Fruit fly (Drosophila melanogaster) whole organism, embryonic: ENCODE measurements around the gene RPA3.

ENCODE experiments used
- CG10431 ChIP-seq: fragments of 200-800 bp; sonication (Bioruptor generic); optimal IDR thresholded peaks from 3 replicates; lab custom pipeline; 2018; ENCODE audit warnings: missing biosample characterization, mild to moderate bottlenecking, missing genetic modification characterization
- CG11093 ChIP-seq: fragments of 200-800 bp; sonication (Bioruptor generic); IDR thresholded peaks from 3 replicates; pipeline ENCODE4 v1.3.6; 2022; ENCODE audit warnings: missing biosample characterization, missing genetic modification characterization
- CG11247 ChIP-seq: fragments of 200-800 bp; sonication (Bioruptor generic); IDR thresholded peaks from 2 replicates; pipeline ENCODE4 v1.3.6; 2022; ENCODE audit warnings: missing biosample characterization, missing genetic modification characterization
- CG11456 ChIP-seq: fragments of 200-800 bp; sonication (Bioruptor generic); IDR thresholded peaks from 3 replicates; pipeline ENCODE4 v1.3.6; 2022; ENCODE audit warnings: missing biosample characterization, missing genetic modification characterization
- CG11695 ChIP-seq: fragments of 200-800 bp; sonication (Bioruptor generic); IDR thresholded peaks from 3 replicates; pipeline ENCODE4 v1.3.6; 2022; ENCODE audit warnings: missing biosample characterization, missing genetic modification characterization
- CG11696 ChIP-seq: fragments of 200-800 bp; sonication (Bioruptor generic); IDR thresholded peaks from 2 replicates; pipeline ENCODE4 v1.3.6; 2022; ENCODE audit warnings: missing biosample characterization, missing genetic modification characterization
- CG12155 ChIP-seq: fragments of 200-800 bp; sonication (Bioruptor generic); optimal IDR thresholded peaks from 3 replicates; lab custom pipeline; 2016; ENCODE audit warnings: missing biosample characterization, missing genetic modification characterization
- CG12219 ChIP-seq: fragments of 200-800 bp; sonication (Bioruptor generic); optimal IDR thresholded peaks from 3 replicates; lab custom pipeline; 2018; ENCODE audit warnings: missing biosample characterization, mild to moderate bottlenecking, missing genetic modification characterization
- CG16779 ChIP-seq: fragments of 200-800 bp; sonication (Bioruptor generic); IDR thresholded peaks from 2 replicates; pipeline ENCODE4 v1.3.6; 2022; ENCODE audit warnings: missing biosample characterization, missing genetic modification characterization
- CG16813 ChIP-seq: fragments of 200-800 bp; sonication (Bioruptor generic); IDR thresholded peaks from 3 replicates; pipeline ENCODE4 v1.3.6; 2022; ENCODE audit warnings: missing biosample characterization, missing genetic modification characterization; ENCODE audit not compliant: partially characterized antibody
- CG16863 ChIP-seq: fragments of 200-800 bp; sonication (Bioruptor generic); optimal IDR thresholded peaks from 3 replicates; lab custom pipeline; 2016; ENCODE audit warnings: missing biosample characterization, missing genetic modification characterization
- CG17328 ChIP-seq: fragments of 200-800 bp; sonication (Bioruptor generic); IDR thresholded peaks from 2 replicates; pipeline ENCODE4 v1.3.6; 2022; ENCODE audit warnings: missing biosample characterization, missing genetic modification characterization
- CG17568 ChIP-seq: fragments of 200-800 bp; sonication (Bioruptor generic); optimal IDR thresholded peaks from 2 replicates; lab custom pipeline; 2018; ENCODE audit warnings: missing biosample characterization, mild to moderate bottlenecking, missing genetic modification characterization, moderate library complexity
- CG2875 ChIP-seq: fragments of 200-800 bp; sonication (Bioruptor generic); optimal IDR thresholded peaks from 2 replicates; lab custom pipeline; 2017; ENCODE audit warnings: missing biosample characterization, mild to moderate bottlenecking, missing genetic modification characterization, missing genetic modification reagents
- CG30431 ChIP-seq: fragments of 200-800 bp; sonication (Bioruptor generic); optimal IDR thresholded peaks from 2 replicates; lab custom pipeline; 2017; ENCODE audit warnings: missing biosample characterization, missing genetic modification characterization
- CG32772 ChIP-seq: fragments of 200-800 bp; sonication (Bioruptor generic); IDR thresholded peaks from 2 replicates; pipeline ENCODE4 v1.3.6; 2022; ENCODE audit warnings: missing biosample characterization, missing genetic modification characterization
- CG43689 ChIP-seq: fragments of 200-800 bp; sonication (Bioruptor generic); IDR thresholded peaks from 2 replicates; pipeline ENCODE4 v1.3.6; 2022; ENCODE audit warnings: missing biosample characterization, missing genetic modification characterization
- CG8281 ChIP-seq: fragments of 200-800 bp; sonication (Bioruptor generic); optimal IDR thresholded peaks from 2 replicates; lab custom pipeline; 2018; ENCODE audit warnings: missing biosample characterization, mild to moderate bottlenecking, missing genetic modification characterization, moderate library complexity
- CG9797 ChIP-seq: fragments of 200-800 bp; sonication (Bioruptor generic); optimal IDR thresholded peaks from 3 replicates; lab custom pipeline; 2018; ENCODE audit warnings: missing biosample characterization, mild to moderate bottlenecking, missing genetic modification characterization
- CG9876 ChIP-seq: fragments of 200-800 bp; sonication (Bioruptor generic); optimal IDR thresholded peaks from 2 replicates; lab custom pipeline; 2016; ENCODE audit warnings: missing biosample characterization, missing genetic modification characterization
- Chrac-16 ChIP-seq: fragments of 200-800 bp; sonication (Bioruptor generic); optimal IDR thresholded peaks from 3 replicates; lab custom pipeline; 2016; ENCODE audit warnings: missing biosample characterization, missing genetic modification characterization
- Deaf1 ChIP-seq: fragments of 200-800 bp; optimal IDR thresholded peaks from 3 replicates; lab custom pipeline; 2019; ENCODE audit warnings: missing biosample characterization, mild to moderate bottlenecking, missing genetic modification characterization, moderate library complexity
- Dip2 ChIP-seq: fragments of 200-800 bp; sonication (Bioruptor generic); IDR thresholded peaks from 2 replicates; pipeline ENCODE4 v1.3.6; 2022; ENCODE audit warnings: missing biosample characterization, missing genetic modification characterization
- Drgx ChIP-seq: fragments of 200-800 bp; sonication (Bioruptor generic); IDR thresholded peaks from 2 replicates; pipeline ENCODE4 v1.3.6; 2022; ENCODE audit warnings: missing biosample characterization, missing genetic modification characterization
- Fer1 ChIP-seq: fragments of 200-800 bp; sonication (Bioruptor generic); optimal IDR thresholded peaks from 2 replicates; lab custom pipeline; 2017; ENCODE audit warnings: missing biosample characterization, mild to moderate bottlenecking, missing genetic modification characterization
- Hand ChIP-seq: fragments of 200-800 bp; sonication (Bioruptor generic); optimal IDR thresholded peaks from 2 replicates; lab custom pipeline; 2017; ENCODE audit warnings: mild to moderate bottlenecking, missing biosample characterization, missing genetic modification reagents, missing genetic modification characterization
- Hsf ChIP-seq: fragments of 200-800 bp; sonication (Bioruptor generic); optimal IDR thresholded peaks from 3 replicates; lab custom pipeline; 2016; ENCODE audit warnings: missing biosample characterization, missing genetic modification characterization
- Ravus ChIP-seq: fragments of 200-800 bp; sonication (Bioruptor generic); IDR thresholded peaks from 2 replicates; pipeline ENCODE4 v1.3.6; 2022; ENCODE audit warnings: missing biosample characterization, missing genetic modification characterization
- Six4 ChIP-seq: fragments of 200-800 bp; sonication (Bioruptor generic); optimal IDR thresholded peaks from 2 replicates; lab custom pipeline; 2016; ENCODE audit warnings: missing biosample characterization, missing genetic modification characterization
- Trl ChIP-seq, 3 experiments: fragments of >200 bp in 2 of 3; fragments of 200-800 bp in 1 of 3; sonication (Bioruptor generic) in 1 of 3; optimal IDR thresholded peaks; 2 replicates in 1 of 3; 3 replicates in 2 of 3; lab custom pipeline; 2016 to 2017; ENCODE audit warnings: missing biosample characterization in 1 of 3, missing genetic modification characterization in 1 of 3
- YL-1 ChIP-seq: fragments of 200-800 bp; sonication (Bioruptor generic); optimal IDR thresholded peaks from 3 replicates; lab custom pipeline; 2017; ENCODE audit warnings: missing biosample characterization, mild to moderate bottlenecking, missing genetic modification characterization
- ab ChIP-seq: fragments of 200-800 bp; sonication (Bioruptor generic); optimal IDR thresholded peaks from 2 replicates; lab custom pipeline; 2016; ENCODE audit warnings: missing biosample characterization, missing genetic modification characterization
- ap ChIP-seq: fragments of 200-800 bp; sonication (Bioruptor generic); IDR thresholded peaks from 2 replicates; pipeline ENCODE4 v1.3.6; 2022; ENCODE audit warnings: missing biosample characterization, missing genetic modification characterization
- bbx ChIP-seq: fragments of 200-800 bp; sonication (Bioruptor generic); IDR thresholded peaks from 2 replicates; pipeline ENCODE4 v1.3.6; 2022; ENCODE audit warnings: missing biosample characterization, missing genetic modification characterization; ENCODE audit not compliant: partially characterized antibody
- bowl ChIP-seq: fragments of 200-800 bp; sonication (Bioruptor generic); IDR thresholded peaks from 2 replicates; pipeline ENCODE4 v1.3.6; 2022; ENCODE audit warnings: missing biosample characterization, missing genetic modification characterization
- chm ChIP-seq: fragments of 200-800 bp; sonication (Bioruptor generic); IDR thresholded peaks from 2 replicates; pipeline ENCODE4 v1.3.6; 2022; ENCODE audit warnings: missing biosample characterization, missing genetic modification characterization
- crol ChIP-seq: fragments of 200-800 bp; sonication (Bioruptor generic); IDR thresholded peaks from 2 replicates; pipeline ENCODE4 v1.3.6; 2022; ENCODE audit warnings: missing biosample characterization, missing genetic modification characterization
- danr ChIP-seq: fragments of 200-800 bp; sonication (Bioruptor generic); IDR thresholded peaks from 2 replicates; pipeline ENCODE4 v1.3.6; 2022; ENCODE audit warnings: missing biosample characterization, missing genetic modification characterization
- dysf ChIP-seq: fragments of 200-800 bp; sonication (Bioruptor generic); IDR thresholded peaks from 3 replicates; pipeline ENCODE4 v1.3.6; 2022; ENCODE audit warnings: missing biosample characterization, missing genetic modification characterization
- eve ChIP-seq, 2 experiments: fragments of >200 bp; optimal IDR thresholded peaks; 2 replicates each; lab custom pipeline; 2017; ENCODE audit warnings: missing biosample characterization in 2 of 2, missing genetic modification characterization in 2 of 2
- eyg ChIP-seq: fragments of 200-800 bp; sonication (Bioruptor generic); optimal IDR thresholded peaks from 3 replicates; lab custom pipeline; 2016; ENCODE audit warnings: missing biosample characterization, missing genetic modification characterization
- grn ChIP-seq: fragments of 200-800 bp; sonication (Bioruptor generic); optimal IDR thresholded peaks from 3 replicates; lab custom pipeline; 2017; ENCODE audit warnings: missing biosample characterization, missing genetic modification characterization
- her ChIP-seq: fragments of 200-800 bp; sonication (Bioruptor generic); optimal IDR thresholded peaks from 2 replicates; lab custom pipeline; 2016; ENCODE audit warnings: missing biosample characterization, missing genetic modification characterization
- jigr1 ChIP-seq: fragments of 200-800 bp; sonication (Bioruptor generic); IDR thresholded peaks from 3 replicates; pipeline ENCODE4 v1.3.6; 2022; ENCODE audit warnings: missing biosample characterization, missing genetic modification characterization
- ken ChIP-seq: fragments of 200-800 bp; sonication (Bioruptor generic); IDR thresholded peaks from 3 replicates; pipeline ENCODE4 v1.3.6; 2022; ENCODE audit warnings: missing biosample characterization, missing genetic modification characterization
- peb ChIP-seq: fragments of 200-800 bp; sonication (Bioruptor generic); IDR thresholded peaks from 2 replicates; pipeline ENCODE4 v1.3.6; 2022; ENCODE audit warnings: missing biosample characterization, missing genetic modification characterization
- row ChIP-seq: fragments of 200-800 bp; sonication (Bioruptor generic); IDR thresholded peaks from 3 replicates; pipeline ENCODE4 v1.3.6; 2022; ENCODE audit warnings: missing biosample characterization, missing genetic modification characterization
- scrt ChIP-seq: fragments of 200-800 bp; sonication (Bioruptor generic); optimal IDR thresholded peaks from 2 replicates; lab custom pipeline; 2018; ENCODE audit warnings: missing biosample characterization, mild to moderate bottlenecking, missing genetic modification characterization, moderate library complexity
- sens ChIP-seq: fragments of 200-800 bp; sonication (Bioruptor generic); peaks from one replicate; lab custom pipeline; 2016; ENCODE audit warnings: missing biosample characterization, missing genetic modification characterization
- slbo ChIP-seq: fragments of 200-800 bp; sonication (Bioruptor generic); IDR thresholded peaks from 2 replicates; pipeline ENCODE4 v1.3.6; 2022; ENCODE audit warnings: missing biosample characterization, missing genetic modification characterization
- slou ChIP-seq: fragments of 200-800 bp; sonication (Bioruptor generic); optimal IDR thresholded peaks from 3 replicates; lab custom pipeline; 2016; ENCODE audit warnings: missing biosample characterization, missing genetic modification characterization
- slp2 ChIP-seq: fragments of 200-800 bp; sonication (Bioruptor generic); optimal IDR thresholded peaks from 2 replicates; lab custom pipeline; 2016; ENCODE audit warnings: missing biosample characterization, missing genetic modification characterization
- so ChIP-seq: fragments of 200-800 bp; sonication (Bioruptor generic); IDR thresholded peaks from 3 replicates; pipeline ENCODE4 v1.3.6; 2022; ENCODE audit warnings: missing biosample characterization, missing genetic modification characterization

The RPA3 gene

dm6 chrX:11652991-11653390 is 37.4 kb upstream of the RPA3 start (continued):
- TF ChIP-seq CG11696 (GFP tag; lab: Robert Waterston, UW) = no peak
- TF ChIP-seq Hsf (GFP tag; lab: Kevin White, UChicago) = peak; percentile 5
- 0 out of 3 replicates have a peak, but pooled peaks have one; percentile 17 for TF ChIP-seq dysf
- no peak for TF ChIP-seq CG32772 (GFP tag; lab: Robert Waterston, UW)
- TF ChIP-seq grn (GFP tag; lab: Kevin White, UChicago) = no peak
- TF ChIP-seq chm (GFP tag; lab: Robert Waterston, UW) = no peak
- no peak for TF ChIP-seq bbx (GFP tag; lab: Robert Waterston, UW)
- TF ChIP-seq Deaf1 = no peak
- no peak for TF ChIP-seq scrt
- no peak for TF ChIP-seq eyg (GFP tag; lab: Kevin White, UChicago)
- TF ChIP-seq bowl (GFP tag; lab: Robert Waterston, UW) = no peak
- peak; percentile 4 for TF ChIP-seq slp2
- no peak for TF ChIP-seq CG10431 (GFP tag; lab: Kevin White, UChicago)
- peak; percentile 26 for TF ChIP-seq CG16863
- TF ChIP-seq CG16813 (GFP tag; lab: Robert Waterston, UW) = no peak
- TF ChIP-seq ap (GFP tag; lab: Robert Waterston, UW) = no peak
- no peak for TF ChIP-seq crol (GFP tag; lab: Robert Waterston, UW)
- TF ChIP-seq CG8281 (tag; lab: Kevin White, UChicago) = no peak
- TF ChIP-seq sens = peak; percentile 81
- TF ChIP-seq Chrac-16 = no peak
- TF ChIP-seq row (GFP tag; lab: Robert Waterston, UW) = peak; percentile 54
- TF ChIP-seq slbo (GFP tag; lab: Robert Waterston, UW) = peak; percentile 44
- peak; percentile 1 for TF ChIP-seq CG12219 (GFP tag; lab: Kevin White, UChicago)
- TF ChIP-seq Ravus (GFP tag; lab: Robert Waterston, UW) = no peak
- TF ChIP-seq CG17328 = no peak
- no peak for TF ChIP-seq Trl (optimal IDR thresholded peaks at IDR 0.05; lab: Kevin White, UChicago)
- peak; percentile 19 for TF ChIP-seq Trl (GFP tag; optimal IDR thresholded peaks at IDR 0.05; lab: Kevin White, UChicago)
- TF ChIP-seq peb (GFP tag; lab: Robert Waterston, UW) = no peak
- no peak for TF ChIP-seq CG9797 (GFP tag; lab: Kevin White, UChicago)
- TF ChIP-seq CG43689 (GFP tag; lab: Robert Waterston, UW) = no peak
- no peak for TF ChIP-seq CG2875 (GFP tag; lab: Kevin White, UChicago)
- TF ChIP-seq CG17568 (GFP tag; lab: Kevin White, UChicago) = no peak
- TF ChIP-seq ken = 0 out of 3 replicates have a peak, but pooled peaks have one; percentile 57
- no peak for TF ChIP-seq CG12155 (GFP tag; lab: Kevin White, UChicago)
- TF ChIP-seq CG11695 (GFP tag; lab: Robert Waterston, UW) = no peak
- TF ChIP-seq CG30431 (GFP tag; lab: Kevin White, UChicago) = peak; percentile 5
- no peak for TF ChIP-seq Six4 (GFP tag; lab: Kevin White, UChicago)
- TF ChIP-seq danr (GFP tag; lab: Robert Waterston, UW) = no peak
- no peak for TF ChIP-seq Dip2 (GFP tag; lab: Robert Waterston, UW)
- no peak for TF ChIP-seq CG11093 (GFP tag; lab: Robert Waterston, UW)
- TF ChIP-seq CG9876 (GFP tag; lab: Kevin White, UChicago) = no peak
- no peak for TF ChIP-seq ab (GFP tag; lab: Kevin White, UChicago)
- no peak for TF ChIP-seq so
- TF ChIP-seq slou (GFP tag; lab: Kevin White, UChicago) = no peak
- TF ChIP-seq CG11456 (GFP tag; lab: Robert Waterston, UW) = no peak
- TF ChIP-seq jigr1 (GFP tag; lab: Robert Waterston, UW) = no peak
- TF ChIP-seq CG16779 (GFP tag; lab: Robert Waterston, UW) = no peak
- no peak for TF ChIP-seq eve (GFP tag; optimal IDR thresholded peaks at IDR 0.05; lab: Kevin White, UChicago)
- TF ChIP-seq Drgx (GFP tag; lab: Robert Waterston, UW) = peak; percentile 78
- no peak for TF ChIP-seq her (GFP tag; lab: Kevin White, UChicago)
- TF ChIP-seq Fer1 (GFP tag; lab: Kevin White, UChicago) = peak; percentile 19
- no peak for TF ChIP-seq Hand (GFP tag; lab: Kevin White, UChicago)
- TF ChIP-seq CG11247 (GFP tag; lab: Robert Waterston, UW) = no peak
- TF ChIP-seq YL-1 (GFP tag; lab: Kevin White, UChicago) = no peak
